Fruit fly (Drosophila melanogaster) whole organism, prepupa: Measurements from ENCODE around the gene CG1077.

Source experiments
- CG10631 ChIP-seq: fragments of 200-800 bp; sonication (Bioruptor generic); optimal IDR thresholded peaks from 2 replicates; lab custom pipeline; 2016; ENCODE audit warnings: missing biosample characterization, missing genetic modification characterization
- CG10669 ChIP-seq: fragments of 200-800 bp; sonication (Bioruptor generic); optimal IDR thresholded peaks from 3 replicates; lab custom pipeline; 2018; ENCODE audit warnings: missing biosample characterization, mild to moderate bottlenecking, missing genetic modification characterization, moderate library complexity
- CG11294 ChIP-seq: fragments of 200-800 bp; sonication (Bioruptor generic); IDR thresholded peaks from 2 replicates; pipeline ENCODE4 v1.3.6; 2022; ENCODE audit warnings: missing biosample characterization, missing genetic modification characterization
- CG11902 ChIP-seq: fragments of 200-800 bp; sonication (Bioruptor generic); optimal IDR thresholded peaks from 3 replicates; lab custom pipeline; 2016; ENCODE audit warnings: missing biosample characterization, missing genetic modification characterization
- CG15336 ChIP-seq: fragments of 200-800 bp; sonication (Bioruptor generic); IDR thresholded peaks from 2 replicates; pipeline ENCODE4 v1.3.6; 2022; ENCODE audit warnings: missing biosample characterization, missing genetic modification characterization
- CG1621 ChIP-seq: fragments of 200-800 bp; sonication (Bioruptor generic); optimal IDR thresholded peaks from 3 replicates; lab custom pipeline; 2018; ENCODE audit warnings: missing biosample characterization, mild to moderate bottlenecking, missing genetic modification characterization
- CG32006 ChIP-seq: fragments of 200-800 bp; sonication (Bioruptor generic); optimal IDR thresholded peaks from 3 replicates; lab custom pipeline; 2017; ENCODE audit warnings: missing biosample characterization, mild to moderate bottlenecking, missing genetic modification characterization
- CG3919 ChIP-seq: fragments of 200-800 bp; sonication (Bioruptor generic); optimal IDR thresholded peaks from 3 replicates; lab custom pipeline; 2016; ENCODE audit warnings: missing biosample characterization, missing genetic modification characterization
- CG4318 ChIP-seq: fragments of 200-800 bp; sonication (Bioruptor generic); optimal IDR thresholded peaks from 3 replicates; lab custom pipeline; 2017; ENCODE audit warnings: missing biosample characterization, mild to moderate bottlenecking, missing genetic modification characterization
- CG6163 ChIP-seq: fragments of 200-800 bp; sonication (Bioruptor generic); IDR thresholded peaks from 3 replicates; pipeline ENCODE4 v1.3.6; 2022; ENCODE audit warnings: missing biosample characterization, missing genetic modification characterization
- CG6276 ChIP-seq: fragments of 200-800 bp; sonication (Bioruptor generic); optimal IDR thresholded peaks from 2 replicates; lab custom pipeline; 2017; ENCODE audit warnings: missing biosample characterization, mild to moderate bottlenecking, missing genetic modification characterization
- CG6792 ChIP-seq: fragments of 200-800 bp; sonication (Bioruptor generic); optimal IDR thresholded peaks from 3 replicates; lab custom pipeline; 2016; ENCODE audit warnings: missing biosample characterization, missing genetic modification characterization
- CG6808 ChIP-seq: fragments of 200-800 bp; sonication (Bioruptor generic); optimal IDR thresholded peaks from 3 replicates; lab custom pipeline; 2017; ENCODE audit warnings: missing biosample characterization, missing genetic modification characterization, mild to moderate bottlenecking, moderate library complexity, missing genetic modification reagents
- CG6854 ChIP-seq: fragments of 200-800 bp; sonication (Bioruptor generic); optimal IDR thresholded peaks from 2 replicates; lab custom pipeline; 2017; ENCODE audit warnings: missing biosample characterization, mild to moderate bottlenecking, missing genetic modification characterization
- CG7368 ChIP-seq: fragments of 200-800 bp; sonication (Bioruptor generic); optimal IDR thresholded peaks from 3 replicates; lab custom pipeline; 2016; ENCODE audit warnings: missing biosample characterization, missing genetic modification characterization
- CG8632 ChIP-seq: fragments of 200-800 bp; sonication (Bioruptor generic); optimal IDR thresholded peaks from 3 replicates; lab custom pipeline; 2016; ENCODE audit warnings: missing biosample characterization, missing genetic modification characterization
- CG9139 ChIP-seq: fragments of 200-800 bp; sonication (Bioruptor generic); optimal IDR thresholded peaks from 3 replicates; lab custom pipeline; 2017; ENCODE audit warnings: missing biosample characterization, mild to moderate bottlenecking, missing genetic modification characterization
- Eip75B ChIP-seq: fragments of 200-800 bp; sonication (Bioruptor generic); optimal IDR thresholded peaks from 3 replicates; lab custom pipeline; 2016; ENCODE audit warnings: missing biosample characterization, missing genetic modification characterization
- Eip78C ChIP-seq: fragments of 200-800 bp; sonication (Bioruptor generic); peaks from one replicate; lab custom pipeline; 2016; ENCODE audit warnings: missing biosample characterization, missing genetic modification characterization
- Eip93F ChIP-seq: fragments of 200-800 bp; sonication (Bioruptor generic); optimal IDR thresholded peaks from 2 replicates; lab custom pipeline; 2016; ENCODE audit warnings: missing biosample characterization, mild to moderate bottlenecking, missing genetic modification characterization
- Gug ChIP-seq: fragments of 200-800 bp; sonication (Bioruptor generic); IDR thresholded peaks from 2 replicates; pipeline ENCODE4 v1.3.6; 2022; ENCODE audit warnings: missing biosample characterization, missing genetic modification characterization
- Hr4 ChIP-seq: fragments of 200-800 bp; sonication (Bioruptor generic); optimal IDR thresholded peaks from 3 replicates; lab custom pipeline; 2016; ENCODE audit warnings: missing biosample characterization, missing genetic modification characterization
- Lpt ChIP-seq: fragments of 200-800 bp; sonication (Bioruptor generic); optimal IDR thresholded peaks from 3 replicates; lab custom pipeline; 2016; ENCODE audit warnings: missing biosample characterization, missing genetic modification characterization
- Met ChIP-seq: fragments of 200-800 bp; sonication (Bioruptor generic); optimal IDR thresholded peaks from 3 replicates; lab custom pipeline; 2016; ENCODE audit warnings: missing biosample characterization, missing genetic modification characterization
- OdsH ChIP-seq: fragments of 200-800 bp; sonication (Bioruptor generic); optimal IDR thresholded peaks from 3 replicates; lab custom pipeline; 2016; ENCODE audit warnings: missing biosample characterization, missing genetic modification characterization
- Sox15 ChIP-seq: fragments of 200-800 bp; sonication (Bioruptor generic); optimal IDR thresholded peaks from 3 replicates; lab custom pipeline; 2016; ENCODE audit warnings: missing biosample characterization, missing genetic modification characterization
- achi ChIP-seq: fragments of 200-800 bp; sonication (Bioruptor generic); optimal IDR thresholded peaks from 3 replicates; lab custom pipeline; 2016; ENCODE audit warnings: missing biosample characterization, missing genetic modification characterization
- acj6 ChIP-seq: fragments of 200-800 bp; sonication (Bioruptor generic); optimal IDR thresholded peaks from 3 replicates; lab custom pipeline; 2016; ENCODE audit warnings: missing biosample characterization, missing genetic modification characterization
- cyc ChIP-seq: fragments of 200-800 bp; sonication (Bioruptor generic); optimal IDR thresholded peaks from 3 replicates; lab custom pipeline; 2016; ENCODE audit warnings: missing biosample characterization, missing genetic modification characterization
- dac ChIP-seq: fragments of 200-800 bp; sonication (Bioruptor generic); optimal IDR thresholded peaks from 2 replicates; lab custom pipeline; 2017; ENCODE audit warnings: missing biosample characterization, mild to moderate bottlenecking, missing genetic modification characterization
- dsx ChIP-seq: fragments of 200-800 bp; optimal IDR thresholded peaks from 3 replicates; lab custom pipeline; 2019; ENCODE audit warnings: missing biosample characterization, mild to moderate bottlenecking, missing genetic modification characterization, moderate library complexity; ENCODE audit not compliant: poor library complexity, severe bottlenecking
- eg ChIP-seq: fragments of 200-800 bp; sonication (Bioruptor generic); IDR thresholded peaks from 3 replicates; pipeline ENCODE4 v1.3.6; 2022; ENCODE audit warnings: missing biosample characterization, missing genetic modification characterization
- fkh ChIP-seq: fragments of 200-800 bp; sonication (Bioruptor generic); optimal IDR thresholded peaks from 3 replicates; lab custom pipeline; 2017; ENCODE audit warnings: missing biosample characterization, mild to moderate bottlenecking, missing genetic modification characterization, moderate library complexity
- lz ChIP-seq: fragments of 200-800 bp; sonication (Bioruptor generic); optimal IDR thresholded peaks from 3 replicates; lab custom pipeline; 2016; ENCODE audit warnings: missing biosample characterization, missing genetic modification characterization
- net ChIP-seq: fragments of 200-800 bp; sonication (Bioruptor generic); optimal IDR thresholded peaks from 3 replicates; lab custom pipeline; 2016; ENCODE audit warnings: missing biosample characterization, missing genetic modification characterization
- pdm3 ChIP-seq: fragments of 200-800 bp; sonication (Bioruptor generic); optimal IDR thresholded peaks from 3 replicates; lab custom pipeline; 2016; ENCODE audit warnings: missing biosample characterization, missing genetic modification characterization
- salr ChIP-seq, 2 experiments: fragments of 200-800 bp; sonication (Bioruptor generic); optimal IDR thresholded peaks; 3 replicates each; lab custom pipeline; 2016 to 2018; ENCODE audit warnings: missing biosample characterization in 2 of 2, missing genetic modification characterization in 2 of 2, mild to moderate bottlenecking in 1 of 2
- ss ChIP-seq, 2 experiments: fragments of 200-800 bp; sonication (Bioruptor generic); optimal IDR thresholded peaks; 2 replicates in 1 of 2; 3 replicates in 1 of 2; lab custom pipeline; 2017 to 2018; ENCODE audit warnings: mild to moderate bottlenecking in 2 of 2, missing biosample characterization in 2 of 2, missing genetic modification characterization in 2 of 2, moderate library complexity in 1 of 2
- svp ChIP-seq: fragments of 200-800 bp; sonication (Bioruptor generic); peaks from one replicate; lab custom pipeline; 2016; ENCODE audit warnings: missing biosample characterization, missing genetic modification characterization
- vri ChIP-seq: fragments of 200-800 bp; sonication (Bioruptor generic); optimal IDR thresholded peaks from 3 replicates; lab custom pipeline; 2016; ENCODE audit warnings: missing biosample characterization, mild to moderate bottlenecking, missing genetic modification characterization

Gene CG1077

DNA sequence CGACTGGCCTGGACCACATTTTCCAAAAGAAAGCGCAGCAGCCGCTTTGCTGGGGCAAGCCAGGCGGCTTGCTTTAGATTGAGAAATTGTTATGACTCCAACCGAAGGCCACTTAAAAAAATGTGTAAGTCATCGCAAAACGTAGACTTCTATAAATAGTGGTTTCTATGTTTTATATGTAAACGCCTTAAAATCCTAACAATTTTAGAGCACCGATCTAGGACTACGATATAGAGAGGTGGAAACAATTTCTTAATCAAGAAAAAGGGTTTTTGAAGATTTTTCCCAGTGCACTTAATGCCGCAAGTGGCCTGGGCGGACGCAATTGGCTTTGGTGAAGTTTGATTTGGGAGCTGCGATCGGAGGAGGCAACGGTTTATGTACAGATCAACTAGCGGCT, 46.9 kb downstream of the CG1077 start (continued):
- TF ChIP-seq fkh (GFP tag; lab: Kevin White, UChicago): no peak
- TF ChIP-seq achi (GFP tag; lab: Kevin White, UChicago): peak; percentile 63
- peak in 1 of 2 experiments; percentile 64 for TF ChIP-seq salr (GFP tag; optimal IDR thresholded peaks at IDR 0.05; lab: Kevin White, UChicago)
- peak; percentile 14 for TF ChIP-seq lz (GFP tag; lab: Kevin White, UChicago)
- no peak for TF ChIP-seq CG9139 (GFP tag; lab: Kevin White, UChicago)
- peak; percentile 28 for TF ChIP-seq Eip75B
- peak; percentile 22 for TF ChIP-seq CG10631 (GFP tag; lab: Kevin White, UChicago)
- TF ChIP-seq CG8632 (GFP tag; lab: Kevin White, UChicago): no peak
- TF ChIP-seq CG10669 (GFP tag; lab: Kevin White, UChicago): no peak
- TF ChIP-seq CG32006 (GFP tag; lab: Kevin White, UChicago): peak; percentile 96
- TF ChIP-seq ss (GFP tag; optimal IDR thresholded peaks at IDR 0.05; lab: Kevin White, UChicago): no peak
- peak; percentile 89 for TF ChIP-seq Lpt (GFP tag; lab: Kevin White, UChicago)
- TF ChIP-seq Gug (GFP tag; lab: Robert Waterston, UW): peak; percentile 76
- peak; percentile 92 for TF ChIP-seq CG4318 (GFP tag; lab: Kevin White, UChicago)
- no peak for TF ChIP-seq dsx (GFP tag; lab: Kevin White, UChicago)
- TF ChIP-seq CG6854: no peak
- TF ChIP-seq vri (GFP tag; lab: Kevin White, UChicago): no peak
- TF ChIP-seq Sox15 (GFP tag; lab: Kevin White, UChicago): no peak
- no peak for TF ChIP-seq CG1621 (tag; lab: Kevin White, UChicago)
- peak; percentile 39 for TF ChIP-seq CG6792 (GFP tag; lab: Kevin White, UChicago)
- no peak for TF ChIP-seq svp (GFP tag; lab: Kevin White, UChicago)
- TF ChIP-seq CG11902: no peak
- TF ChIP-seq acj6: peak; percentile 46
- TF ChIP-seq CG6808 (GFP tag; lab: Kevin White, UChicago): no peak
- peak; percentile 83 for TF ChIP-seq CG6163
- TF ChIP-seq Eip93F: no peak

DNA sequence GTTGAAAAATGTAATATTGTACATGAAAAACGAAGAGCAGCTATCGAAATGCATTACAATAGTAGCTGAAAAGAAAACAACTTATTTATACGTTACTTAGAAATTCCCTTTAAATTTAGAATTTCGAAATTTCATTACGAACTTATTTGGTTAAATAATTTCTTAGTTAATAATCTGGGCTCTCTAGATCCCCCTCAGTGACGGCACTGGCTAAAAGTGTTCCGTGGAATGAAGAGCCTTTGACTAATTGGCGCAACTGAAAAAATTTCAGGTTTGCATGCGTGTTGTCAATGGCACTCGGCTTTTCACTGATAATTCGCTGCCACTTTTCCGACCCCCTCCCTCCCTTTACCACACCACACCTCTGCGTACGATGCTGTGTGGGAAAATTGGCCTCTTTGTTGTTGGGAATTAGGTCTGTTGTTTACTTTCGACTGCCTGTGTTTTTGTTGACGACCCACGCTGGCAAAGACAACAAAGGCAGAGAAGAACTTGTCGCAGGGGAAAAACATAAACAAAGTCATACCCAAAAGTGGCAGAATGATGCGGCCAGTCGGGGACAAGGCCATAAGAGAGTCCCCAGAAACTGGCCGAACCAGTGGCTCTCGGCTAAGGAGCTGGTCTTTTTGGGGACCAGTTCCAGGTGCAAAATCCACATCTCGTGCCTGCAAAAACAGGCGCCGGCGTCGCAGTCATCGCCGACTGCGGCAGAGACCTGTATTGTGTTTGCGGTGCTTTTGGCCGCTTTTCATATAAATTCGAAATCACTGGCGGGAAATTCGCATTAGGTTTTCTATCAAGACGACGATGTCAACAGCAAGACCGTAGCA, 48.0 kb downstream of the CG1077 start, which contains the start of gene Osi3:
Osi3 (plus strand) TSS at position 780 of the 830 bp plus-strand sequence.
- TF ChIP-seq OdsH (GFP tag; lab: Kevin White, UChicago): peak; percentile 32
- TF ChIP-seq Met (GFP tag; lab: Kevin White, UChicago): no peak
- 0 out of 3 replicates have a peak, but pooled peaks have one; percentile 35 for TF ChIP-seq eg
- TF ChIP-seq CG3919 (GFP tag; lab: Kevin White, UChicago): peak; percentile 8
- peak; percentile 54 for TF ChIP-seq CG4318 (GFP tag; lab: Kevin White, UChicago)
- TF ChIP-seq CG32006 (GFP tag; lab: Kevin White, UChicago): peak; percentile 84
- peak; percentile 15 for TF ChIP-seq CG8632 (GFP tag; lab: Kevin White, UChicago)
- TF ChIP-seq CG15336 (GFP tag; lab: Robert Waterston, UW): peak; percentile 26; the same call in 1 of the 2 replicates
- no peak for TF ChIP-seq Sox15 (GFP tag; lab: Kevin White, UChicago)
- peak; percentile 65 for TF ChIP-seq Hr4 (GFP tag; lab: Kevin White, UChicago)
- TF ChIP-seq net (GFP tag; lab: Kevin White, UChicago): peak; percentile 18
- no peak for TF ChIP-seq cyc (GFP tag; lab: Kevin White, UChicago)
- no peak for TF ChIP-seq CG7368 (GFP tag; lab: Kevin White, UChicago)
- TF ChIP-seq achi (GFP tag; lab: Kevin White, UChicago): peak; percentile 7
- TF ChIP-seq acj6: peak; percentile 6
- no peak for TF ChIP-seq Gug (GFP tag; lab: Robert Waterston, UW)
- no peak for TF ChIP-seq vri (GFP tag; lab: Kevin White, UChicago)
- TF ChIP-seq Eip78C (GFP tag; lab: Kevin White, UChicago): peak; percentile 81
- no peak for TF ChIP-seq CG11294 (GFP tag; lab: Robert Waterston, UW)
- TF ChIP-seq pdm3 (GFP tag; lab: Kevin White, UChicago): peak; percentile 12
- TF ChIP-seq CG9139 (GFP tag; lab: Kevin White, UChicago): no peak
- peak in 1 of 2 experiments; percentile 21 for TF ChIP-seq salr (GFP tag; optimal IDR thresholded peaks at IDR 0.05; lab: Kevin White, UChicago)
- TF ChIP-seq dac (GFP tag; lab: Kevin White, UChicago): peak; percentile 52
- TF ChIP-seq Eip75B: peak; percentile 4
- TF ChIP-seq CG6854: no peak
- TF ChIP-seq svp (GFP tag; lab: Kevin White, UChicago): peak; percentile 59
- TF ChIP-seq CG6276: peak; percentile 40
- peak in 1 of 2 experiments; percentile 14 for TF ChIP-seq ss (GFP tag; optimal IDR thresholded peaks at IDR 0.05; lab: Kevin White, UChicago)
